Fruit fly (Drosophila melanogaster) whole organism, embryonic: ENCODE measurements around the gene CG14331.

Source experiments
- Aef1 ChIP-seq: fragments of 200-800 bp; sonication (Bioruptor generic); IDR thresholded peaks from 3 replicates; pipeline ENCODE4 v1.3.6; 2022; ENCODE audit warnings: missing biosample characterization, missing genetic modification characterization
- Atf-2 ChIP-seq: fragments of 200-800 bp; sonication (Bioruptor generic); optimal IDR thresholded peaks from 2 replicates; lab custom pipeline; 2016; ENCODE audit warnings: missing biosample characterization, missing genetic modification characterization
- CG12391 ChIP-seq: fragments of 200-800 bp; sonication (Bioruptor generic); optimal IDR thresholded peaks from 3 replicates; lab custom pipeline; 2018; ENCODE audit warnings: missing biosample characterization, mild to moderate bottlenecking, missing genetic modification characterization, moderate library complexity
- CG15514 ChIP-seq: fragments of 200-800 bp; sonication (Bioruptor generic); optimal IDR thresholded peaks from 3 replicates; lab custom pipeline; 2017; ENCODE audit warnings: missing biosample characterization, missing genetic modification characterization, mild to moderate bottlenecking, moderate library complexity, missing genetic modification reagents
- CG17802 ChIP-seq: fragments of 200-800 bp; sonication (Bioruptor generic); optimal IDR thresholded peaks from 2 replicates; lab custom pipeline; 2018; ENCODE audit warnings: missing biosample characterization, mild to moderate bottlenecking, missing genetic modification characterization, moderate library complexity
- CG17912 ChIP-seq: fragments of 200-800 bp; sonication (Bioruptor generic); optimal IDR thresholded peaks from 2 replicates; lab custom pipeline; 2018; ENCODE audit warnings: missing biosample characterization, mild to moderate bottlenecking, missing genetic modification characterization
- CG18476 ChIP-seq: fragments of 200-800 bp; sonication (Bioruptor generic); optimal IDR thresholded peaks from 2 replicates; lab custom pipeline; 2016; ENCODE audit warnings: missing biosample characterization, mild to moderate bottlenecking, missing genetic modification characterization
- CG2129 ChIP-seq: fragments of 200-800 bp; sonication (Bioruptor generic); IDR thresholded peaks from 2 replicates; pipeline ENCODE4 v1.3.6; 2022; ENCODE audit warnings: missing biosample characterization, missing genetic modification characterization; ENCODE audit not compliant: partially characterized antibody
- CG2199 ChIP-seq: fragments of 200-800 bp; sonication (Bioruptor generic); IDR thresholded peaks from 3 replicates; pipeline ENCODE4 v1.3.6; 2022; ENCODE audit warnings: missing biosample characterization, missing genetic modification characterization
- CG32767 ChIP-seq: fragments of 200-800 bp; sonication (Bioruptor generic); IDR thresholded peaks from 2 replicates; pipeline ENCODE4 v1.3.6; 2022; ENCODE audit warnings: missing biosample characterization, missing genetic modification characterization
- CG33213 ChIP-seq: fragments of 200-800 bp; sonication (Bioruptor generic); optimal IDR thresholded peaks from 3 replicates; lab custom pipeline; 2016; ENCODE audit warnings: missing biosample characterization, missing genetic modification characterization
- CG4854 ChIP-seq: fragments of 200-800 bp; sonication (Bioruptor generic); optimal IDR thresholded peaks from 2 replicates; lab custom pipeline; 2016; ENCODE audit warnings: missing biosample characterization, missing genetic modification characterization, inconsistent platforms
- CG7963 ChIP-seq: fragments of 200-800 bp; sonication (Bioruptor generic); IDR thresholded peaks from 3 replicates; pipeline ENCODE4 v1.3.6; 2022; ENCODE audit warnings: missing biosample characterization, missing genetic modification characterization; ENCODE audit not compliant: partially characterized antibody
- CG8290 ChIP-seq, 3 experiments: fragments of 200-800 bp; sonication (Bioruptor generic); optimal IDR thresholded peaks; 2 replicates each; lab custom pipeline; 2016 to 2019; ENCODE audit warnings: missing biosample characterization in 3 of 3, missing genetic modification characterization in 3 of 3, mild to moderate bottlenecking in 2 of 3, moderate library complexity in 1 of 3
- CG8388 ChIP-seq: fragments of 200-800 bp; sonication (Bioruptor generic); optimal IDR thresholded peaks from 2 replicates; lab custom pipeline; 2019; ENCODE audit warnings: missing biosample characterization, mild to moderate bottlenecking, missing genetic modification characterization, moderate library complexity
- CHES-1-like ChIP-seq: fragments of 200-800 bp; sonication (Bioruptor generic); optimal IDR thresholded peaks from 2 replicates; lab custom pipeline; 2016; ENCODE audit warnings: missing biosample characterization, missing genetic modification characterization
- CoRest ChIP-seq: fragments of 200-800 bp; sonication (Bioruptor generic); optimal IDR thresholded peaks from 3 replicates; lab custom pipeline; 2018; ENCODE audit warnings: missing biosample characterization, mild to moderate bottlenecking, missing genetic modification characterization, moderate library complexity
- Dek ChIP-seq: fragments of 200-800 bp; sonication (Bioruptor generic); optimal IDR thresholded peaks from 3 replicates; lab custom pipeline; 2019; ENCODE audit warnings: missing biosample characterization, mild to moderate bottlenecking, missing genetic modification characterization, moderate library complexity
- Doc3 ChIP-seq: fragments of 200-800 bp; sonication (Bioruptor generic); IDR thresholded peaks from 3 replicates; pipeline ENCODE4 v1.3.6; 2022; ENCODE audit warnings: missing biosample characterization, missing genetic modification characterization; ENCODE audit not compliant: partially characterized antibody
- E2f2 ChIP-seq: fragments of 200-800 bp; sonication (Bioruptor generic); IDR thresholded peaks from 2 replicates; pipeline ENCODE4 v1.3.6; 2022; ENCODE audit warnings: missing biosample characterization, missing genetic modification characterization
- Fer2 ChIP-seq: fragments of 200-800 bp; sonication (Bioruptor generic); optimal IDR thresholded peaks from 2 replicates; lab custom pipeline; 2018; ENCODE audit warnings: missing biosample characterization, mild to moderate bottlenecking, missing genetic modification characterization, moderate library complexity
- HLH54F ChIP-seq: fragments of 200-800 bp; sonication (Bioruptor generic); optimal IDR thresholded peaks from 3 replicates; lab custom pipeline; 2016; ENCODE audit warnings: missing biosample characterization, missing genetic modification characterization
- HmgD ChIP-seq: fragments of 200-800 bp; sonication (Bioruptor generic); optimal IDR thresholded peaks from 3 replicates; lab custom pipeline; 2016; ENCODE audit warnings: missing biosample characterization, missing genetic modification characterization
- Lhr ChIP-seq: fragments of 200-800 bp; sonication (Bioruptor generic); optimal IDR thresholded peaks from 3 replicates; lab custom pipeline; 2017; ENCODE audit warnings: mild to moderate bottlenecking, missing biosample characterization, missing genetic modification reagents, missing genetic modification characterization
- Lim3 ChIP-seq: fragments of 200-800 bp; sonication (Bioruptor generic); IDR thresholded peaks from 2 replicates; pipeline ENCODE4 v1.3.6; 2022; ENCODE audit warnings: missing biosample characterization, missing genetic modification characterization
- Med ChIP-seq: fragments of 200-800 bp; sonication (Bioruptor generic); peaks from one replicate; lab custom pipeline; 2016; ENCODE audit warnings: missing biosample characterization, missing genetic modification characterization, mild to moderate bottlenecking, inconsistent platforms, moderate library complexity
- NFAT ChIP-seq: fragments of 200-800 bp; sonication (Bioruptor generic); IDR thresholded peaks from 2 replicates; pipeline ENCODE4 v1.3.6; 2022; ENCODE audit warnings: missing biosample characterization, missing genetic modification characterization
- Stat92E ChIP-seq, 3 experiments: fragments of >200 bp in 2 of 3; fragments of 200-800 bp in 1 of 3; sonication (Bioruptor generic) in 1 of 3; optimal IDR thresholded peaks; 2 replicates each; lab custom pipeline; 2017 to 2019; ENCODE audit warnings: missing biosample characterization in 3 of 3, missing genetic modification characterization in 3 of 3, mild to moderate bottlenecking in 1 of 3, moderate library complexity in 1 of 3
- Xbp1 ChIP-seq: fragments of 200-800 bp; sonication (Bioruptor generic); optimal IDR thresholded peaks from 3 replicates; lab custom pipeline; 2016; ENCODE audit warnings: missing biosample characterization, mild to moderate bottlenecking, missing genetic modification characterization
- Xrp1 ChIP-seq: fragments of 200-800 bp; sonication (Bioruptor generic); IDR thresholded peaks from 2 replicates; pipeline ENCODE4 v1.3.6; 2022; ENCODE audit warnings: missing biosample characterization, missing genetic modification characterization
- ato ChIP-seq: fragments of 200-800 bp; sonication (Bioruptor generic); IDR thresholded peaks from 2 replicates; pipeline ENCODE4 v1.3.6; 2022; ENCODE audit warnings: missing biosample characterization, missing genetic modification characterization; ENCODE audit not compliant: partially characterized antibody
- cas ChIP-seq: fragments of 200-800 bp; sonication (Bioruptor generic); IDR thresholded peaks from 2 replicates; pipeline ENCODE4 v1.3.6; 2022; ENCODE audit warnings: missing biosample characterization, missing genetic modification characterization
- crol ChIP-seq: fragments of 200-800 bp; sonication (Bioruptor generic); IDR thresholded peaks from 2 replicates; pipeline ENCODE4 v1.3.6; 2022; ENCODE audit warnings: missing biosample characterization, missing genetic modification characterization
- dmrt99B ChIP-seq: fragments of 200-800 bp; sonication (Bioruptor generic); optimal IDR thresholded peaks from 2 replicates; lab custom pipeline; 2018; ENCODE audit warnings: missing biosample characterization, mild to moderate bottlenecking, missing genetic modification characterization, moderate library complexity
- ems ChIP-seq: fragments of 200-800 bp; sonication (Bioruptor generic); optimal IDR thresholded peaks from 3 replicates; lab custom pipeline; 2016; ENCODE audit warnings: missing biosample characterization, missing genetic modification characterization
- eve ChIP-seq, 2 experiments: fragments of >200 bp; optimal IDR thresholded peaks; 2 replicates each; lab custom pipeline; 2017; ENCODE audit warnings: missing biosample characterization in 2 of 2, missing genetic modification characterization in 2 of 2
- ewg ChIP-seq: fragments of 200-800 bp; sonication (Bioruptor generic); optimal IDR thresholded peaks from 3 replicates; lab custom pipeline; 2017; ENCODE audit warnings: mild to moderate bottlenecking, missing biosample characterization, missing genetic modification reagents, missing genetic modification characterization
- gem ChIP-seq: fragments of 200-800 bp; sonication (Bioruptor generic); optimal IDR thresholded peaks from 2 replicates; lab custom pipeline; 2019; ENCODE audit warnings: missing biosample characterization, mild to moderate bottlenecking, missing genetic modification characterization, moderate library complexity
- her ChIP-seq: fragments of 200-800 bp; sonication (Bioruptor generic); optimal IDR thresholded peaks from 2 replicates; lab custom pipeline; 2016; ENCODE audit warnings: missing biosample characterization, missing genetic modification characterization
- lilli ChIP-seq: fragments of 200-800 bp; sonication (Bioruptor generic); optimal IDR thresholded peaks from 3 replicates; lab custom pipeline; 2016; ENCODE audit warnings: missing biosample characterization, missing genetic modification characterization
- lov ChIP-seq, 2 experiments: fragments of 200-800 bp in 1 of 2; fragments of >200 bp in 1 of 2; sonication (Bioruptor generic) in 1 of 2; IDR thresholded peaks in 1 of 2; optimal IDR thresholded peaks in 1 of 2; 2 replicates in 1 of 2; 3 replicates in 1 of 2; pipeline versions ENCODE4 v1.3.6 to Lab custom; 2017 to 2022; ENCODE audit warnings: missing biosample characterization in 1 of 2, missing genetic modification characterization in 1 of 2
- nerfin-1 ChIP-seq: fragments of 200-800 bp; sonication (Bioruptor generic); optimal IDR thresholded peaks from 3 replicates; lab custom pipeline; 2019; ENCODE audit warnings: missing biosample characterization, mild to moderate bottlenecking, missing genetic modification characterization, moderate library complexity
- pum ChIP-seq: fragments of 200-800 bp; sonication (Bioruptor generic); optimal IDR thresholded peaks from 2 replicates; lab custom pipeline; 2016; ENCODE audit warnings: missing biosample characterization, missing genetic modification characterization
- ssp ChIP-seq: fragments of 200-800 bp; sonication (Bioruptor generic); IDR thresholded peaks from 2 replicates; pipeline ENCODE4 v1.3.6; 2022; ENCODE audit warnings: missing biosample characterization, missing genetic modification characterization
- tgo ChIP-seq: fragments of 200-800 bp; sonication (Bioruptor generic); IDR thresholded peaks from 3 replicates; pipeline ENCODE4 v1.3.6; 2022; ENCODE audit warnings: missing biosample characterization, missing genetic modification characterization
- tio ChIP-seq: fragments of 200-800 bp; sonication (Bioruptor generic); optimal IDR thresholded peaks from 2 replicates; lab custom pipeline; 2017; ENCODE audit warnings: missing biosample characterization, missing genetic modification characterization, inconsistent platforms
- wdn ChIP-seq: fragments of 200-800 bp; sonication (Bioruptor generic); IDR thresholded peaks from 2 replicates; pipeline ENCODE4 v1.3.6; 2022; ENCODE audit warnings: missing biosample characterization, missing genetic modification characterization
- zfh2 ChIP-seq: fragments of 200-800 bp; sonication (Bioruptor generic); optimal IDR thresholded peaks from 2 replicates; lab custom pipeline; 2016; ENCODE audit warnings: missing biosample characterization, missing genetic modification characterization

CG14331 gene

dm6 chr3R:17401289-17401752 lies 39.2 kb downstream of the CG14331 start (continued):
- TF ChIP-seq CG17802 (tag; lab: Kevin White, UChicago): peak; percentile 66
- no peak for TF ChIP-seq Stat92E (GFP tag; optimal IDR thresholded peaks at IDR 0.05; lab: Kevin White, UChicago)
- TF ChIP-seq E2f2 (GFP tag; lab: Robert Waterston, UW): peak; percentile 68
- TF ChIP-seq ato (GFP tag; lab: Robert Waterston, UW): peak; percentile 81
- peak; percentile 75 for TF ChIP-seq Dek (tag; lab: Kevin White, UChicago)
- peak; percentile 61 for TF ChIP-seq Lhr (GFP tag; lab: Kevin White, UChicago)
- peak; percentile 67 for TF ChIP-seq CHES-1-like (GFP tag; lab: Kevin White, UChicago)
- TF ChIP-seq CG4854: no peak
- peak; percentile 18 for TF ChIP-seq CG8388 (GFP tag; lab: Kevin White, UChicago)
- TF ChIP-seq Xrp1 (GFP tag; lab: Robert Waterston, UW): peak; percentile 17; the same call in 1 of the 2 replicates
- no peak for TF ChIP-seq crol
- TF ChIP-seq cas (GFP tag; lab: Robert Waterston, UW): 0 out of 2 replicates have a peak, but pooled peaks have one; percentile 31
- peak; percentile 66 for TF ChIP-seq zfh2 (GFP tag; lab: Kevin White, UChicago)
- TF ChIP-seq nerfin-1 (tag; lab: Kevin White, UChicago): no peak
- TF ChIP-seq tgo (GFP tag; lab: Robert Waterston, UW): peak; percentile 40; the same call in 1 of the 3 replicates
- TF ChIP-seq lov (optimal IDR thresholded peaks at IDR 0.05; lab: Kevin White, UChicago): no peak
- TF ChIP-seq lov (GFP tag; IDR thresholded peaks at IDR 0.05; lab: Robert Waterston, UW): no peak
- no peak for TF ChIP-seq HmgD (GFP tag; lab: Kevin White, UChicago)
- peak; percentile 16 for TF ChIP-seq Fer2 (tag; lab: Kevin White, UChicago)
- TF ChIP-seq Xbp1 (GFP tag; lab: Kevin White, UChicago): peak; percentile 72
- no peak for TF ChIP-seq Lim3 (GFP tag; lab: Robert Waterston, UW)
- TF ChIP-seq CG32767 (GFP tag; lab: Robert Waterston, UW): peak; percentile 23; the same call in 1 of the 2 replicates
- TF ChIP-seq CG18476 (GFP tag; lab: Kevin White, UChicago): peak; percentile 23
- 0 out of 2 replicates have a peak, but pooled peaks have one; percentile 8 for TF ChIP-seq wdn (GFP tag; lab: Robert Waterston, UW)
- TF ChIP-seq Atf-2 (GFP tag; lab: Kevin White, UChicago): peak; percentile 47
- TF ChIP-seq Aef1 (GFP tag; lab: Robert Waterston, UW): 0 out of 3 replicates have a peak, but pooled peaks have one; percentile 27
- 0 out of 3 replicates have a peak, but pooled peaks have one; percentile 53 for TF ChIP-seq CG2199 (GFP tag; lab: Robert Waterston, UW)
- TF ChIP-seq CG12391 (tag; lab: Kevin White, UChicago): peak; percentile 75
- peak; percentile 37 for TF ChIP-seq CG15514 (GFP tag; lab: Kevin White, UChicago)
- TF ChIP-seq her: peak; percentile 4
- TF ChIP-seq ems (GFP tag; lab: Kevin White, UChicago): no peak
- peak; percentile 83 for TF ChIP-seq lilli (GFP tag; lab: Kevin White, UChicago)
- peak; percentile 97 for TF ChIP-seq ssp (GFP tag; lab: Robert Waterston, UW)
- no peak for TF ChIP-seq CG17912
- TF ChIP-seq tio (GFP tag; lab: Kevin White, UChicago): peak; percentile 27
- 0 out of 2 replicates have a peak, but pooled peaks have one; percentile 19 for TF ChIP-seq CG2129 (GFP tag; lab: Robert Waterston, UW)
- peak; percentile 16 for TF ChIP-seq ewg (GFP tag; lab: Kevin White, UChicago)
- TF ChIP-seq eve (GFP tag; optimal IDR thresholded peaks at IDR 0.05; lab: Kevin White, UChicago): no peak
- TF ChIP-seq HLH54F (GFP tag; lab: Kevin White, UChicago): peak; percentile 60
- TF ChIP-seq Doc3 (GFP tag; lab: Robert Waterston, UW): peak; percentile 51; the same call in 2 of the 3 replicates
- peak; percentile 43; the same call in 1 of the 2 replicates for TF ChIP-seq NFAT (GFP tag; lab: Robert Waterston, UW)
- peak; percentile 17 for TF ChIP-seq CG8290 (GFP tag; optimal IDR thresholded peaks at IDR 0.05; lab: Kevin White, UChicago)
- peak in 1 of 2 experiments; percentile 81 for TF ChIP-seq CG8290 (tag; optimal IDR thresholded peaks at IDR 0.05; lab: Kevin White, UChicago)
- TF ChIP-seq CG7963 (GFP tag; lab: Robert Waterston, UW): peak; percentile 73; the same call in 2 of the 3 replicates
- peak; percentile 52 for TF ChIP-seq pum (GFP tag; lab: Kevin White, UChicago)
- TF ChIP-seq CoRest (tag; lab: Kevin White, UChicago): peak; percentile 66
- TF ChIP-seq CG33213: peak; percentile 4
- peak; percentile 80 for TF ChIP-seq gem (tag; lab: Kevin White, UChicago)
- TF ChIP-seq dmrt99B (tag; lab: Kevin White, UChicago): peak; percentile 47
- TF ChIP-seq Med (GFP tag; lab: Kevin White, UChicago): peak; percentile 83
